Worm (Caenorhabditis elegans) whole organism, young adult: ENCODE data around the gene cogc-6.
A peak's percentile ranks its signal among the peaks of the same experiment; 100 is the strongest.

Experiments
- B0035.1 ChIP-seq: sonication (generic microtip); optimal IDR thresholded peaks from 2 replicates; lab custom pipeline; 2016; ENCODE audit warnings: missing genetic modification characterization, mild to moderate bottlenecking, missing compliant biosample characterization, missing genotype, missing genetic modification reagents
- B0261.1 ChIP-seq: sonication (generic microtip); optimal IDR thresholded peaks from 2 replicates; lab custom pipeline; 2016; ENCODE audit warnings: mild to moderate bottlenecking, missing genetic modification characterization, moderate library complexity, missing compliant biosample characterization
- F22D6.2 ChIP-seq: sonication (generic microtip); optimal IDR thresholded peaks from 2 replicates; lab custom pipeline; 2016; ENCODE audit warnings: mild to moderate bottlenecking, missing genetic modification characterization, missing compliant biosample characterization
- F23B12.7 ChIP-seq: sonication (generic microtip); optimal IDR thresholded peaks from 2 replicates; lab custom pipeline; 2017; ENCODE audit warnings: missing genetic modification characterization, mild to moderate bottlenecking, missing compliant biosample characterization, antibody characterized with exemption, moderate library complexity; ENCODE audit not compliant: insufficient read depth
- F39B2.1 ChIP-seq: fragments of 200-800 bp; sonication (Bioruptor generic); IDR thresholded peaks from 2 replicates; pipeline ENCODE4 v1.3.6; 2022; ENCODE audit warnings: missing genetic modification reagents, missing genetic modification characterization, missing compliant biosample characterization
- F49E8.2 ChIP-seq: sonication (generic microtip); optimal IDR thresholded peaks from 3 replicates; lab custom pipeline; 2017; ENCODE audit warnings: missing genetic modification characterization, mild to moderate bottlenecking, missing compliant biosample characterization, antibody characterized with exemption, moderate library complexity; ENCODE audit not compliant: insufficient read depth
- F52B5.7 ChIP-seq: sonication (generic microtip); optimal IDR thresholded peaks from 2 replicates; lab custom pipeline; 2016; ENCODE audit warnings: mild to moderate bottlenecking, missing genetic modification characterization, missing compliant biosample characterization
- F57A8.1 ChIP-seq: fragments of 200-800 bp; sonication (Bioruptor generic); optimal IDR thresholded peaks from 2 replicates; lab custom pipeline; 2018; ENCODE audit warnings: mild to moderate bottlenecking, missing genetic modification characterization, moderate library complexity, missing compliant biosample characterization
- F57C9.4 ChIP-seq: sonication (generic microtip); optimal IDR thresholded peaks from 2 replicates; lab custom pipeline; 2017; ENCODE audit warnings: mild to moderate bottlenecking, missing genetic modification characterization, missing compliant biosample characterization
- K12H6.12 ChIP-seq: fragments of 200-800 bp; sonication (Bioruptor generic); optimal IDR thresholded peaks from 2 replicates; lab custom pipeline; 2018; ENCODE audit warnings: mild to moderate bottlenecking, missing genetic modification characterization, missing compliant biosample characterization
- Y53F4B.3 ChIP-seq: fragments of 200-800 bp; sonication (Bioruptor generic); IDR thresholded peaks from 2 replicates; pipeline ENCODE4 v1.3.6; 2022; ENCODE audit warnings: missing genetic modification reagents, missing genetic modification characterization, missing compliant biosample characterization
- Y53G8AR.9 ChIP-seq: fragments of 200-800 bp; sonication (Bioruptor generic); conservative IDR thresholded peaks from 2 replicates; pipeline ENCODE4 v1.3.6; 2022; ENCODE audit warnings: missing genetic modification reagents, missing genetic modification characterization, missing compliant biosample characterization
- Y56A3A.18 ChIP-seq: fragments of 200-800 bp; sonication (Bioruptor generic); IDR thresholded peaks from 2 replicates; pipeline ENCODE4 v1.3.6; 2022; ENCODE audit warnings: missing genetic modification reagents, missing genetic modification characterization, missing compliant biosample characterization
- akir-1 ChIP-seq: fragments of 200-800 bp; sonication (Bioruptor generic); optimal IDR thresholded peaks from 2 replicates; lab custom pipeline; 2018; ENCODE audit warnings: mild to moderate bottlenecking, missing genetic modification characterization, moderate library complexity, missing compliant biosample characterization
- ama-1 ChIP-seq, 3 experiments: fragments of 150-350 bp in 1 of 3; sonication (generic microtip) in 2 of 3; optimal IDR thresholded peaks; 2 replicates each; lab custom pipeline; 2014 to 2018; ENCODE audit warnings: missing biosample characterization in 2 of 3, missing genetic modification characterization in 2 of 3, missing genetic modification reagents in 2 of 3
- aptf-2 ChIP-seq: fragments of 200-800 bp; sonication (Bioruptor generic); conservative IDR thresholded peaks from 2 replicates; pipeline ENCODE4 v1.3.6; 2022; ENCODE audit warnings: missing genetic modification reagents, missing genetic modification characterization, missing compliant biosample characterization
- bed-1 ChIP-seq: fragments of 200-800 bp; sonication (Bioruptor generic); IDR thresholded peaks from 2 replicates; pipeline ENCODE4 v1.3.6; 2022; ENCODE audit warnings: missing genetic modification reagents, missing genetic modification characterization, missing compliant biosample characterization
- bed-2 ChIP-seq: fragments of 200-800 bp; sonication (Bioruptor generic); IDR thresholded peaks from 2 replicates; pipeline ENCODE4 v1.3.6; 2022; ENCODE audit warnings: missing genetic modification reagents, missing genetic modification characterization, missing compliant biosample characterization
- ceh-100 ChIP-seq: fragments of 200-800 bp; sonication (Bioruptor generic); IDR thresholded peaks from 2 replicates; pipeline ENCODE4 v1.3.6; 2022; ENCODE audit warnings: missing genetic modification reagents, missing genetic modification characterization, missing compliant biosample characterization
- ceh-40 ChIP-seq: fragments of 200-800 bp; sonication (Bioruptor generic); IDR thresholded peaks from 2 replicates; pipeline ENCODE4 v1.3.6; 2022; ENCODE audit warnings: missing genetic modification characterization, missing compliant biosample characterization
- ceh-58 ChIP-seq: fragments of 200-800 bp; sonication (Bioruptor generic); IDR thresholded peaks from 2 replicates; pipeline ENCODE4 v1.3.6; 2022; ENCODE audit warnings: missing genetic modification characterization, missing compliant biosample characterization
- ceh-79 ChIP-seq: sonication (generic microtip); optimal IDR thresholded peaks from 2 replicates; lab custom pipeline; 2017; ENCODE audit warnings: mild to moderate bottlenecking, missing genetic modification characterization, missing compliant biosample characterization
- ceh-91 ChIP-seq: fragments of 200-800 bp; sonication (Bioruptor generic); IDR thresholded peaks from 2 replicates; pipeline ENCODE4 v1.3.6; 2022; ENCODE audit warnings: missing genetic modification reagents, missing genetic modification characterization, missing compliant biosample characterization
- dpff-1 ChIP-seq: sonication (generic microtip); optimal IDR thresholded peaks from 2 replicates; lab custom pipeline; 2017; ENCODE audit warnings: mild to moderate bottlenecking, missing genetic modification characterization, missing compliant biosample characterization
- egl-44 ChIP-seq: fragments of 200-800 bp; sonication (Bioruptor generic); IDR thresholded peaks from 2 replicates; pipeline ENCODE4 v1.3.6; 2022; ENCODE audit warnings: missing genetic modification reagents, missing genetic modification characterization, missing compliant biosample characterization
- hlh-12 ChIP-seq: sonication (generic microtip); optimal IDR thresholded peaks from 2 replicates; lab custom pipeline; 2016; ENCODE audit warnings: missing genetic modification characterization, missing compliant biosample characterization
- hlh-26 ChIP-seq: fragments of 200-800 bp; sonication (Bioruptor generic); conservative IDR thresholded peaks from 2 replicates; pipeline ENCODE4 v1.3.6; 2022; ENCODE audit warnings: missing genetic modification reagents, missing genetic modification characterization, missing compliant biosample characterization
- hmg-20 ChIP-seq: fragments of 200-800 bp; sonication (Bioruptor generic); IDR thresholded peaks from 2 replicates; pipeline ENCODE4 v1.3.6; 2022; ENCODE audit warnings: missing genetic modification reagents, missing genetic modification characterization, missing compliant biosample characterization
- let-607 ChIP-seq, 2 experiments: fragments of 200-800 bp in 1 of 2; sonication (Bioruptor generic) in 1 of 2; sonication (generic microtip) in 1 of 2; optimal IDR thresholded peaks; 2 replicates each; lab custom pipeline; 2016 to 2018; ENCODE audit warnings: mild to moderate bottlenecking in 2 of 2, missing compliant biosample characterization in 2 of 2, missing genetic modification characterization in 2 of 2, moderate library complexity in 2 of 2, missing genotype in 1 of 2
- lin-40 ChIP-seq: sonication (generic microtip); optimal IDR thresholded peaks from 2 replicates; lab custom pipeline; 2016; ENCODE audit warnings: missing genetic modification characterization, mild to moderate bottlenecking, missing compliant biosample characterization, missing genotype, missing genetic modification reagents
- lir-1 ChIP-seq: fragments of 200-800 bp; sonication (Bioruptor generic); conservative IDR thresholded peaks from 2 replicates; pipeline ENCODE4 v1.3.6; 2022; ENCODE audit warnings: missing genetic modification reagents, missing genetic modification characterization, missing compliant biosample characterization
- madf-8 ChIP-seq: fragments of 200-800 bp; sonication (Bioruptor generic); conservative IDR thresholded peaks from 2 replicates; pipeline ENCODE4 v1.3.6; 2022; ENCODE audit warnings: missing genetic modification reagents, missing genetic modification characterization, missing compliant biosample characterization
- mes-4 ChIP-seq: sonication (generic microtip); optimal IDR thresholded peaks from 2 replicates; lab custom pipeline; 2016; ENCODE audit warnings: missing genotype, missing genetic modification characterization, missing compliant biosample characterization
- nhr-120 ChIP-seq: fragments of 200-800 bp; sonication (Bioruptor generic); IDR thresholded peaks from 2 replicates; pipeline ENCODE4 v1.3.6; 2022; ENCODE audit warnings: missing genetic modification characterization, missing compliant biosample characterization
- nhr-179 ChIP-seq: sonication (generic microtip); optimal IDR thresholded peaks from 2 replicates; lab custom pipeline; 2016; ENCODE audit warnings: mild to moderate bottlenecking, missing genetic modification characterization, missing compliant biosample characterization
- nhr-80 ChIP-seq: sonication (generic microtip); optimal IDR thresholded peaks from 2 replicates; lab custom pipeline; 2016; ENCODE audit warnings: missing genetic modification characterization, missing compliant biosample characterization
- rec-8 ChIP-seq, 2 experiments: sonication (generic microtip); optimal IDR thresholded peaks; 2 replicates each; lab custom pipeline; 2016; ENCODE audit warnings: mild to moderate bottlenecking in 2 of 2, missing genetic modification characterization in 2 of 2, missing genetic modification reagents in 2 of 2, missing genotype in 2 of 2, missing biosample characterization in 1 of 2, missing compliant biosample characterization in 1 of 2, moderate library complexity in 1 of 2
- rpc-1 ChIP-seq, 2 experiments: fragments of 150-350 bp in 1 of 2; sonication (generic microtip) in 1 of 2; optimal IDR thresholded peaks; 2 replicates each; lab custom pipeline; 2014 to 2018; ENCODE audit warnings: missing biosample characterization in 1 of 2, missing genetic modification characterization in 1 of 2, missing genetic modification reagents in 1 of 2, missing genotype in 1 of 2
- sea-2 ChIP-seq: fragments of 200-800 bp; sonication (Bioruptor generic); IDR thresholded peaks from 2 replicates; pipeline ENCODE4 v1.3.6; 2022; ENCODE audit warnings: missing genetic modification characterization, missing compliant biosample characterization
- snpc-1.3 ChIP-seq: sonication (generic microtip); optimal IDR thresholded peaks from 2 replicates; lab custom pipeline; 2017; ENCODE audit warnings: missing genetic modification characterization, mild to moderate bottlenecking, missing compliant biosample characterization, antibody characterized with exemption, moderate library complexity, missing genotype, missing genetic modification reagents; ENCODE audit not compliant: insufficient read depth
- tbp1 ChIP-seq: fragments of 200-800 bp; sonication (Bioruptor generic); optimal IDR thresholded peaks from 2 replicates; lab custom pipeline; 2018; ENCODE audit warnings: mild to moderate bottlenecking, missing genetic modification characterization, missing compliant biosample characterization
- tbx-9 ChIP-seq: sonication (generic microtip); optimal IDR thresholded peaks from 2 replicates; lab custom pipeline; 2016; ENCODE audit warnings: borderline replicate concordance, missing genetic modification characterization, inconsistent platforms, missing compliant biosample characterization
- tlf-1 ChIP-seq: fragments of 200-800 bp; sonication (Bioruptor generic); optimal IDR thresholded peaks from 2 replicates; lab custom pipeline; 2018; ENCODE audit warnings: mild to moderate bottlenecking, missing genetic modification characterization, missing compliant biosample characterization
- unc-62 ChIP-seq: fragments of 150-350 bp; optimal IDR thresholded peaks from 2 replicates; lab custom pipeline; 2014; ENCODE audit warnings: missing biosample characterization, missing genetic modification reagents, missing genetic modification characterization
- xnd-1 ChIP-seq: sonication (generic microtip); optimal IDR thresholded peaks from 2 replicates; lab custom pipeline; 2016; ENCODE audit warnings: missing genotype, missing genetic modification reagents, missing genetic modification characterization, missing compliant biosample characterization
- zfh-2 ChIP-seq: fragments of 200-800 bp; sonication (Bioruptor generic); conservative IDR thresholded peaks from 2 replicates; pipeline ENCODE4 v1.3.6; 2022; ENCODE audit warnings: missing genetic modification reagents, missing genetic modification characterization, missing compliant biosample characterization
- ztf-22 ChIP-seq: fragments of 200-800 bp; sonication (Bioruptor generic); optimal IDR thresholded peaks from 2 replicates; lab custom pipeline; 2018; ENCODE audit warnings: mild to moderate bottlenecking, missing genetic modification characterization, moderate library complexity, missing compliant biosample characterization
- ztf-26 ChIP-seq: sonication (generic microtip); optimal IDR thresholded peaks from 2 replicates; lab custom pipeline; 2017; ENCODE audit warnings: missing genetic modification characterization, missing compliant biosample characterization

cogc-6 gene

ce11 chrV:8230056-8230455, 8.9 kb upstream of the cogc-6 start (continued):
- TF ChIP-seq rpc-1 (optimal IDR thresholded peaks at IDR 0.05; lab: Kevin White, UChicago) (peak; percentile 59), rpc-1 (tag; optimal IDR thresholded peaks at IDR 0.05; lab: Kevin White, UChicago) (peak; percentile 79), madf-8 (GFP tag; lab: Robert Waterston, UW) (no peak), unc-62 (GFP tag; lab: Kevin White, UChicago) (no peak), zfh-2 (GFP tag; lab: Robert Waterston, UW) (no peak), ztf-22 (GFP tag; lab: Kevin White, UChicago) (no peak), ztf-26 (tag; lab: Kevin White, UChicago) (no peak), bed-1 (no peak), tlf-1 (GFP tag; lab: Kevin White, UChicago) (no peak), dpff-1 (tag; lab: Kevin White, UChicago) (no peak), lir-1 (GFP tag; lab: Robert Waterston, UW) (no peak), nhr-80 (no peak), nhr-120 (GFP tag; lab: Robert Waterston, UW) (no peak), egl-44 (GFP tag; lab: Robert Waterston, UW) (no peak), F22D6.2 (no peak), K12H6.12 (tag; lab: Kevin White, UChicago) (no peak), sea-2 (GFP tag; lab: Robert Waterston, UW) (no peak), Y53F4B.3 (GFP tag; lab: Robert Waterston, UW) (no peak), tbp1 (GFP tag; lab: Kevin White, UChicago) (peak; percentile 91), mes-4 (tag; lab: Kevin White, UChicago) (peak; percentile 23), ceh-58 (GFP tag; lab: Robert Waterston, UW) (no peak), B0035.1 (tag; lab: Kevin White, UChicago) (no peak), F39B2.1 (no peak), nhr-179 (tag; lab: Kevin White, UChicago) (no peak), tbx-9 (tag; lab: Kevin White, UChicago) (no peak), Y56A3A.18 (GFP tag; lab: Robert Waterston, UW) (no peak), hlh-12 (tag; lab: Kevin White, UChicago) (no peak), ceh-40 (GFP tag; lab: Robert Waterston, UW) (0 out of 2 replicates have a peak, but pooled peaks have one; percentile 41), ceh-100 (GFP tag; lab: Robert Waterston, UW) (peak; percentile 12; the same call in 1 of the 2 replicates), lin-40 (tag; lab: Kevin White, UChicago) (no peak), snpc-1.3 (no peak), hlh-26 (no peak), xnd-1 (no peak), akir-1 (no peak), F23B12.7 (tag; lab: Kevin White, UChicago) (no peak), hmg-20 (GFP tag; lab: Robert Waterston, UW) (no peak), let-607 (tag; optimal IDR thresholded peaks at IDR 0.05; lab: Kevin White, UChicago) (no peak), bed-2 (GFP tag; lab: Robert Waterston, UW) (no peak), F57A8.1 (no peak), rec-8 (tag; optimal IDR thresholded peaks at IDR 0.05; lab: Kevin White, UChicago) (no peak), aptf-2 (no peak), F49E8.2 (tag; lab: Kevin White, UChicago) (no peak), F52B5.7 (tag; lab: Kevin White, UChicago) (no peak), B0261.1 (tag; lab: Kevin White, UChicago) (peak; percentile 69), ceh-91 (GFP tag; lab: Robert Waterston, UW) (no peak), ama-1 (optimal IDR thresholded peaks at IDR 0.05; lab: Kevin White, UChicago) (no peak), ama-1 (GFP tag; optimal IDR thresholded peaks at IDR 0.05; lab: Kevin White, UChicago) (no peak), F57C9.4 (tag; lab: Kevin White, UChicago) (no peak), ceh-79 (tag; lab: Kevin White, UChicago) (no peak), Y53G8AR.9 (GFP tag; lab: Robert Waterston, UW) (no peak)
